Worm (Caenorhabditis elegans) whole organism, late embryonic: Measurements from ENCODE around the gene mccc-2.

Experiments used
- ceh-6 ChIP-seq: fragments of 200-800 bp; sonication (Bioruptor generic); optimal IDR thresholded peaks from 2 replicates; lab custom pipeline; 2018; ENCODE audit warnings: mild to moderate bottlenecking, missing genetic modification characterization, missing compliant biosample characterization
- elt-2 ChIP-seq: sonication (generic microtip); optimal IDR thresholded peaks from 2 replicates; lab custom pipeline; 2016; ENCODE audit warnings: missing genetic modification reagents, missing genetic modification characterization, missing compliant biosample characterization
- hlh-13 ChIP-seq: fragments of 200-800 bp; sonication (Bioruptor generic); optimal IDR thresholded peaks from 2 replicates; lab custom pipeline; 2018; ENCODE audit warnings: mild to moderate bottlenecking, missing genetic modification characterization, missing compliant biosample characterization
- nfya-1 ChIP-seq: sonication (generic microtip); optimal IDR thresholded peaks from 2 replicates; lab custom pipeline; 2017; ENCODE audit warnings: missing genetic modification characterization, mild to moderate bottlenecking, missing compliant biosample characterization, antibody characterized with exemption, moderate library complexity
- unc-55 ChIP-seq: sonication (generic microtip); optimal IDR thresholded peaks from 2 replicates; lab custom pipeline; 2017; ENCODE audit warnings: missing biosample characterization, missing genetic modification reagents, missing genetic modification characterization

DNA sequence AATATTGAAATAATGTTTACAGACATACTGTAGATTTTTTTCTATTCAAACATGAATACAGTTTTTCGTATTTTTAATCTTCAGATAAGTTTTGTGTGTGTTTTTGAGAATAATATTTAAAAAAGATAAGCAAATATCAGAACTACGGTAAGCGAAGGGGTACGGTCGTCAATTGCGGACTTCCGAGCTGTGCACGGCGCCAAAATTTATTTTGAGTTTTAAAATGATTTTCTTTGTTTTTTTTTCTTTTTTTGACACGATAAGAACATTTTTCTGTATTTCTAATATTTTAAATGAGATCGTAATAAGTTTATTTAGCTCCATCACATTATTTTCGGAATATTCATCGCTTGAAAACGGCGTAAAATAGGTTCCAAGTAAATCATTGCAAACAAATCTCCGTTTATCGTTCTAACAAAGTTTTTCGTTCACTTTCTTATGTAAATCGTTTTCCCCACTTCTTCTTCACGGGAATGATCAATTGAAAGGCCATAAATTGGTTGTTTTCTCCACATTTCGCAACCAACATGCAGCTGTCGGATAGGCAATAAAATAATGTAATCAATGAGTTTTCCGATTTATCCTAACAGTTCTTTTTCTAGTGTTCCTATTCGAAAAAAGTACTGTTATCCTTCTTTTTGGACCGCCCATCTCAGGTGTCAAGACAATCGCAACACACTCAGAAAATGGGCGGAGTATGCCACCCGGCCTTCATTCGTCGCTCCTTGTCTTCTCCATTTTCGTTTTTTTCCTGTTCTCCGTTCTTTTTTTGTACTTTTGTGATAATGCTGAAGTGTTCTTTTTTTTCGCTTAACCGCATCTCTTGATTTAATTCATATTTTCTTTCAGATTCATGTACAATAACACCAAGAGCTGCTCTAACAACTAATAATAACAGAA is 2.5 kb upstream of the mccc-2 start, which contains the start of gene glp-1:
- TF ChIP-seq hlh-13 (GFP tag; lab: Kevin White, UChicago) (no peak), ceh-6 (no peak), unc-55 (GFP tag; lab: Kevin White, UChicago) (no peak), nfya-1 (no peak), elt-2 (no peak)
